Worm (Caenorhabditis elegans) whole organism, L1 larva: ENCODE measurements around the gene fog-2.

Experiments used
- aly-2 ChIP-seq: fragments of 150-350 bp; optimal IDR thresholded peaks from 2 replicates; lab custom pipeline; 2014; ENCODE audit warnings: missing biosample characterization, missing genetic modification characterization
- ama-1 ChIP-seq: fragments of 150-350 bp; optimal IDR thresholded peaks from 2 replicates; lab custom pipeline; 2014
- ceh-88 ChIP-seq: fragments of 200-800 bp; sonication (Bioruptor generic); IDR thresholded peaks from 2 replicates; pipeline ENCODE4 v1.3.6; 2022; ENCODE audit warnings: missing genetic modification characterization, missing compliant biosample characterization
- hpl-2 ChIP-seq: fragments of 150-350 bp; optimal IDR thresholded peaks from 2 replicates; lab custom pipeline; 2014; ENCODE audit warnings: missing biosample characterization, missing genetic modification reagents, missing genetic modification characterization
- lin-15B ChIP-seq: fragments of 150-350 bp; sonication (generic microtip); optimal IDR thresholded peaks from 3 replicates; lab custom pipeline; 2014; ENCODE audit warnings: missing biosample characterization, missing genetic modification characterization
- lin-35 ChIP-seq, 2 experiments: fragments of 150-350 bp; optimal IDR thresholded peaks; 2 replicates each; lab custom pipeline; 2014; ENCODE audit warnings: missing biosample characterization in 2 of 2, missing genetic modification characterization in 2 of 2, missing genetic modification reagents in 2 of 2
- nhr-19 ChIP-seq: fragments of 200-800 bp; sonication (Bioruptor generic); conservative IDR thresholded peaks from 2 replicates; pipeline ENCODE4 v1.3.6; 2022; ENCODE audit warnings: missing genetic modification characterization, missing compliant biosample characterization
- pqm-1 ChIP-seq: sonication (generic microtip); optimal IDR thresholded peaks from 3 replicates; lab custom pipeline; 2017; ENCODE audit warnings: missing biosample characterization, missing genetic modification characterization
- rnt-1 ChIP-seq: sonication (generic microtip); optimal IDR thresholded peaks from 2 replicates; lab custom pipeline; 2016; ENCODE audit warnings: mild to moderate bottlenecking, missing genetic modification characterization, moderate library complexity, missing compliant biosample characterization
- unc-130 ChIP-seq: fragments of 150-350 bp; optimal IDR thresholded peaks from 2 replicates; lab custom pipeline; 2017; ENCODE audit warnings: missing biosample characterization, missing genetic modification characterization, inconsistent platforms
- ztf-4 ChIP-seq: fragments of 150-350 bp; optimal IDR thresholded peaks from 2 replicates; lab custom pipeline; 2014; ENCODE audit warnings: missing biosample characterization, missing genetic modification characterization

DNA sequence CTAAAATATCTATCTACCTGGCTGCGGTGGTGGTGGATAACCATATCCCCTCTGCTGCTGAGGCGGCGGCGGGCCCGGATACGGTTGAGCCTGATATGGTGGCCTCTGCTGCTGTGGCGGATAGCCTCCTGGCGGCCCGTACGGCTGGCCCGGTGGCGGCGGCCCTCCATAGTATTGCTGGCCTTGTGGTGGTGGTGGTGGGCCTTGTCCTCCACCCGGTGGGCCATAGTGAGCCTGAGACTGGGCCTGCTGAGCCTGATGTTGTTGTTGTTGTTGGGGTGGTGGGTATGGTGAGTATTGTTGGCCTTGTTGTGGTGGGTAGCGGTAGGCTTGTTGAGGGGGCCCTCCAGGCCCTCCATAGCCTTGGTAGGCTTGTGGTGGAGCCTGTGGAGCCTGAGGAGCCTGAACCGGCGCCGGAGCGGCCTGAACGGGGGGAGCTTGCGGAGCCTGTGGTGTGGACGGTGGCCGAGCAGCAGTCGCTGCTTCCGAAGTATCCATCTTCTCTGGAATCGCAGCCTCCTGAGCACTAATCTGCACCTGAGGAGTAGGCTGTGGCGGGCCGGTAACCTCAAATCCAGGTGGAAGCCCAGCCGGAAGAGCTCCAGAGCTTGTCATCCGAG lies 42.3 kb downstream of the fog-2 start:
- no peak for TF ChIP-seq unc-130
- no peak for TF ChIP-seq ztf-4 (tag; lab: Kevin White, UChicago)
- TF ChIP-seq aly-2 = no peak
- no peak for TF ChIP-seq ceh-88 (GFP tag; lab: Robert Waterston, UW)
- TF ChIP-seq ama-1 = no peak
- no peak for TF ChIP-seq nhr-19 (GFP tag; lab: Robert Waterston, UW)
- no peak for TF ChIP-seq lin-15B (tag; lab: Kevin White, UChicago)
- no peak for TF ChIP-seq lin-35 (GFP tag; optimal IDR thresholded peaks at IDR 0.05; lab: Kevin White, UChicago)
- TF ChIP-seq hpl-2 = no peak
- no peak for TF ChIP-seq rnt-1 (tag; lab: Kevin White, UChicago)
- TF ChIP-seq pqm-1 (tag; lab: Kevin White, UChicago) = no peak
